Worm (Caenorhabditis elegans) whole organism, L3 larva: ENCODE results near the gene srab-16.

ENCODE experiments used
- daf-12 ChIP-seq: fragments of 150-350 bp; optimal IDR thresholded peaks from 2 replicates; lab custom pipeline; 2014; ENCODE audit warnings: missing biosample characterization, missing genetic modification reagents, missing genetic modification characterization
- nhr-28 ChIP-seq: fragments of 150-350 bp; optimal IDR thresholded peaks from 2 replicates; lab custom pipeline; 2014; ENCODE audit warnings: missing biosample characterization, missing genetic modification characterization
- pha-4 ChIP-seq: fragments of 150-350 bp; optimal IDR thresholded peaks from 2 replicates; lab custom pipeline; 2014; ENCODE audit warnings: missing biosample characterization, missing genetic modification reagents, missing genetic modification characterization

ce11 chrV:803472-803871 lies 20.9 kb downstream of the srab-16 start:
- TF ChIP-seq daf-12: no peak
- TF ChIP-seq pha-4 (tag; lab: Kevin White, UChicago): no peak
- TF ChIP-seq nhr-28 (tag; lab: Kevin White, UChicago): no peak
